Worm (Caenorhabditis elegans) whole organism, young adult: ENCODE measurements around the gene aars-1.
A peak's percentile ranks its signal among the peaks of the same experiment; 100 is the strongest.
"Not testable (repeated sequence)": the region's sequence is repeated elsewhere in the genome, so short reads cannot be mapped to it uniquely, and the experiment has no call there.

ENCODE experiments used
- B0019.2 ChIP-seq: fragments of 200-800 bp; sonication (Bioruptor generic); conservative IDR thresholded peaks from 2 replicates; pipeline ENCODE4 v1.3.6; 2022; ENCODE audit warnings: missing genetic modification reagents, missing genetic modification characterization, missing compliant biosample characterization
- C06A6.2 ChIP-seq: fragments of 200-800 bp; sonication (Bioruptor generic); conservative IDR thresholded peaks from 2 replicates; pipeline ENCODE4 v1.3.6; 2022; ENCODE audit warnings: missing genetic modification characterization, missing compliant biosample characterization
- D2030.7 ChIP-seq: fragments of 200-800 bp; sonication (Bioruptor generic); IDR thresholded peaks from 2 replicates; pipeline ENCODE4 v1.3.6; 2022; ENCODE audit warnings: missing genetic modification reagents, missing genetic modification characterization, missing compliant biosample characterization
- F22D6.2 ChIP-seq: sonication (generic microtip); optimal IDR thresholded peaks from 2 replicates; lab custom pipeline; 2016; ENCODE audit warnings: mild to moderate bottlenecking, missing genetic modification characterization, missing compliant biosample characterization
- F37B4.10 ChIP-seq: fragments of 200-800 bp; sonication (Bioruptor generic); IDR thresholded peaks from 2 replicates; pipeline ENCODE4 v1.3.6; 2022; ENCODE audit warnings: missing genetic modification characterization, missing compliant biosample characterization
- F52B5.7 ChIP-seq: sonication (generic microtip); optimal IDR thresholded peaks from 2 replicates; lab custom pipeline; 2016; ENCODE audit warnings: mild to moderate bottlenecking, missing genetic modification characterization, missing compliant biosample characterization
- F57C9.4 ChIP-seq: sonication (generic microtip); optimal IDR thresholded peaks from 2 replicates; lab custom pipeline; 2017; ENCODE audit warnings: mild to moderate bottlenecking, missing genetic modification characterization, missing compliant biosample characterization
- K11D2.4 ChIP-seq: fragments of 200-800 bp; sonication (Bioruptor generic); IDR thresholded peaks from 2 replicates; pipeline ENCODE4 v1.3.6; 2022; ENCODE audit warnings: missing genetic modification reagents, missing genetic modification characterization, missing compliant biosample characterization
- T07F8.4 ChIP-seq: sonication (generic microtip); optimal IDR thresholded peaks from 2 replicates; lab custom pipeline; 2016; ENCODE audit warnings: mild to moderate bottlenecking, missing genetic modification characterization, moderate library complexity, missing compliant biosample characterization
- Y53G8AR.9 ChIP-seq: fragments of 200-800 bp; sonication (Bioruptor generic); conservative IDR thresholded peaks from 2 replicates; pipeline ENCODE4 v1.3.6; 2022; ENCODE audit warnings: missing genetic modification reagents, missing genetic modification characterization, missing compliant biosample characterization
- Y56A3A.18 ChIP-seq: fragments of 200-800 bp; sonication (Bioruptor generic); IDR thresholded peaks from 2 replicates; pipeline ENCODE4 v1.3.6; 2022; ENCODE audit warnings: missing genetic modification reagents, missing genetic modification characterization, missing compliant biosample characterization
- Y67H2A.10 ChIP-seq: fragments of 200-800 bp; sonication (Bioruptor generic); conservative IDR thresholded peaks from 2 replicates; pipeline ENCODE4 v1.3.6; 2022; ENCODE audit warnings: missing genetic modification reagents, missing genetic modification characterization, missing compliant biosample characterization
- Y79H2A.3 ChIP-seq: fragments of 200-800 bp; sonication (Bioruptor generic); conservative IDR thresholded peaks from 2 replicates; pipeline ENCODE4 v1.3.6; 2022; ENCODE audit warnings: missing genetic modification reagents, missing genetic modification characterization, missing compliant biosample characterization
- ZK185.1 ChIP-seq: sonication (generic microtip); optimal IDR thresholded peaks from 2 replicates; lab custom pipeline; 2016; ENCODE audit warnings: mild to moderate bottlenecking, missing genetic modification characterization, missing compliant biosample characterization; ENCODE audit not compliant: poor library complexity, severe bottlenecking
- atf-7 ChIP-seq: sonication (generic microtip); optimal IDR thresholded peaks from 2 replicates; lab custom pipeline; 2017; ENCODE audit warnings: mild to moderate bottlenecking, missing genetic modification characterization, missing compliant biosample characterization
- athp-1 ChIP-seq: sonication (generic microtip); optimal IDR thresholded peaks from 2 replicates; lab custom pipeline; 2017; ENCODE audit warnings: mild to moderate bottlenecking, missing genetic modification characterization, missing compliant biosample characterization
- attf-3 ChIP-seq: fragments of 200-800 bp; sonication (Bioruptor generic); conservative IDR thresholded peaks from 2 replicates; pipeline ENCODE4 v1.3.6; 2022; ENCODE audit warnings: missing genetic modification reagents, missing genetic modification characterization, missing compliant biosample characterization
- attf-5 ChIP-seq: fragments of 200-800 bp; sonication (Bioruptor generic); optimal IDR thresholded peaks from 2 replicates; lab custom pipeline; 2018; ENCODE audit warnings: mild to moderate bottlenecking, missing genetic modification characterization, missing compliant biosample characterization
- attf-6 ChIP-seq: fragments of 200-800 bp; sonication (Bioruptor generic); IDR thresholded peaks from 2 replicates; pipeline ENCODE4 v1.3.6; 2022; ENCODE audit warnings: missing genetic modification reagents, missing genetic modification characterization, missing compliant biosample characterization
- bed-2 ChIP-seq: fragments of 200-800 bp; sonication (Bioruptor generic); IDR thresholded peaks from 2 replicates; pipeline ENCODE4 v1.3.6; 2022; ENCODE audit warnings: missing genetic modification reagents, missing genetic modification characterization, missing compliant biosample characterization
- ccch-3 ChIP-seq: fragments of 200-800 bp; sonication (Bioruptor generic); optimal IDR thresholded peaks from 2 replicates; lab custom pipeline; 2018; ENCODE audit warnings: mild to moderate bottlenecking, missing genetic modification characterization, missing compliant biosample characterization
- ceh-40 ChIP-seq: fragments of 200-800 bp; sonication (Bioruptor generic); IDR thresholded peaks from 2 replicates; pipeline ENCODE4 v1.3.6; 2022; ENCODE audit warnings: missing genetic modification characterization, missing compliant biosample characterization
- ceh-79 ChIP-seq: sonication (generic microtip); optimal IDR thresholded peaks from 2 replicates; lab custom pipeline; 2017; ENCODE audit warnings: mild to moderate bottlenecking, missing genetic modification characterization, missing compliant biosample characterization
- ceh-91 ChIP-seq: fragments of 200-800 bp; sonication (Bioruptor generic); IDR thresholded peaks from 2 replicates; pipeline ENCODE4 v1.3.6; 2022; ENCODE audit warnings: missing genetic modification reagents, missing genetic modification characterization, missing compliant biosample characterization
- dox-1 ChIP-seq: fragments of 200-800 bp; sonication (Bioruptor generic); IDR thresholded peaks from 2 replicates; pipeline ENCODE4 v1.3.6; 2022; ENCODE audit warnings: missing genetic modification reagents, missing genetic modification characterization, missing compliant biosample characterization
- dpl-1 ChIP-seq: fragments of 150-350 bp; optimal IDR thresholded peaks from 2 replicates; lab custom pipeline; 2014; ENCODE audit warnings: missing biosample characterization, missing genetic modification reagents, missing genetic modification characterization
- efl-1 ChIP-seq: fragments of 150-350 bp; optimal IDR thresholded peaks from 2 replicates; lab custom pipeline; 2014; ENCODE audit warnings: missing biosample characterization, missing genetic modification reagents, missing genetic modification characterization
- egl-44 ChIP-seq: fragments of 200-800 bp; sonication (Bioruptor generic); IDR thresholded peaks from 2 replicates; pipeline ENCODE4 v1.3.6; 2022; ENCODE audit warnings: missing genetic modification reagents, missing genetic modification characterization, missing compliant biosample characterization
- gei-17 ChIP-seq: fragments of 200-800 bp; sonication (Bioruptor generic); optimal IDR thresholded peaks from 2 replicates; lab custom pipeline; 2018; ENCODE audit warnings: mild to moderate bottlenecking, missing genetic modification characterization, missing compliant biosample characterization
- hlh-12 ChIP-seq: sonication (generic microtip); optimal IDR thresholded peaks from 2 replicates; lab custom pipeline; 2016; ENCODE audit warnings: missing genetic modification characterization, missing compliant biosample characterization
- hlh-26 ChIP-seq: fragments of 200-800 bp; sonication (Bioruptor generic); conservative IDR thresholded peaks from 2 replicates; pipeline ENCODE4 v1.3.6; 2022; ENCODE audit warnings: missing genetic modification reagents, missing genetic modification characterization, missing compliant biosample characterization
- lag-1 ChIP-seq: fragments of 200-800 bp; sonication (Bioruptor generic); IDR thresholded peaks from 2 replicates; pipeline ENCODE4 v1.3.6; 2022; ENCODE audit warnings: missing genetic modification reagents, missing genetic modification characterization, missing compliant biosample characterization
- lin-26 ChIP-seq: fragments of 200-800 bp; sonication (Bioruptor generic); IDR thresholded peaks from 2 replicates; pipeline ENCODE4 v1.3.6; 2022; ENCODE audit warnings: missing genetic modification reagents, missing genetic modification characterization, missing compliant biosample characterization
- lin-35 ChIP-seq, 3 experiments: fragments of 150-350 bp in 2 of 3; sonication (generic microtip) in 1 of 3; optimal IDR thresholded peaks; 2 replicates each; lab custom pipeline; 2014 to 2018; ENCODE audit warnings: missing biosample characterization in 3 of 3, missing genetic modification characterization in 3 of 3, missing genetic modification reagents in 3 of 3
- madf-8 ChIP-seq: fragments of 200-800 bp; sonication (Bioruptor generic); conservative IDR thresholded peaks from 2 replicates; pipeline ENCODE4 v1.3.6; 2022; ENCODE audit warnings: missing genetic modification reagents, missing genetic modification characterization, missing compliant biosample characterization
- mcd-1 ChIP-seq: fragments of 200-800 bp; sonication (Bioruptor generic); IDR thresholded peaks from 2 replicates; pipeline ENCODE4 v1.3.6; 2022; ENCODE audit warnings: missing genetic modification reagents, missing genetic modification characterization, missing compliant biosample characterization
- mel-28 ChIP-seq: sonication (generic microtip); optimal IDR thresholded peaks from 2 replicates; lab custom pipeline; 2016; ENCODE audit warnings: borderline replicate concordance, mild to moderate bottlenecking, missing genetic modification characterization, missing compliant biosample characterization
- nfya-1 ChIP-seq: sonication (generic microtip); optimal IDR thresholded peaks from 2 replicates; lab custom pipeline; 2017; ENCODE audit warnings: antibody characterized with exemption, missing compliant biosample characterization, missing genetic modification characterization, borderline replicate concordance; ENCODE audit not compliant: insufficient read depth
- nfya-2 ChIP-seq: fragments of 200-800 bp; sonication (Bioruptor generic); IDR thresholded peaks from 2 replicates; pipeline ENCODE4 v1.3.6; 2022; ENCODE audit warnings: missing genetic modification reagents, missing genetic modification characterization, missing compliant biosample characterization
- nfyb-1 ChIP-seq: fragments of 200-800 bp; sonication (Bioruptor generic); IDR thresholded peaks from 2 replicates; pipeline ENCODE4 v1.3.6; 2022; ENCODE audit warnings: missing genetic modification reagents, missing genetic modification characterization, missing compliant biosample characterization
- nhr-120 ChIP-seq: fragments of 200-800 bp; sonication (Bioruptor generic); IDR thresholded peaks from 2 replicates; pipeline ENCODE4 v1.3.6; 2022; ENCODE audit warnings: missing genetic modification characterization, missing compliant biosample characterization
- nhr-179 ChIP-seq: sonication (generic microtip); optimal IDR thresholded peaks from 2 replicates; lab custom pipeline; 2016; ENCODE audit warnings: mild to moderate bottlenecking, missing genetic modification characterization, missing compliant biosample characterization
- nhr-90 ChIP-seq: sonication (generic microtip); optimal IDR thresholded peaks from 2 replicates; lab custom pipeline; 2016; ENCODE audit warnings: missing genotype, mild to moderate bottlenecking, missing genetic modification characterization, missing compliant biosample characterization
- rcor-1 ChIP-seq: fragments of 200-800 bp; sonication (Bioruptor generic); IDR thresholded peaks from 2 replicates; pipeline ENCODE4 v1.3.6; 2022; ENCODE audit warnings: missing genetic modification reagents, missing genetic modification characterization, missing compliant biosample characterization
- somi-1 ChIP-seq: fragments of 200-800 bp; sonication (Bioruptor generic); optimal IDR thresholded peaks from 2 replicates; lab custom pipeline; 2018; ENCODE audit warnings: mild to moderate bottlenecking, missing genetic modification characterization, missing compliant biosample characterization
- ztf-18 ChIP-seq: sonication (generic microtip); optimal IDR thresholded peaks from 2 replicates; lab custom pipeline; 2016; ENCODE audit warnings: missing genotype, mild to moderate bottlenecking, missing genetic modification characterization, missing compliant biosample characterization
- ztf-22 ChIP-seq: fragments of 200-800 bp; sonication (Bioruptor generic); optimal IDR thresholded peaks from 2 replicates; lab custom pipeline; 2018; ENCODE audit warnings: mild to moderate bottlenecking, missing genetic modification characterization, moderate library complexity, missing compliant biosample characterization
- ztf-26 ChIP-seq: sonication (generic microtip); optimal IDR thresholded peaks from 2 replicates; lab custom pipeline; 2017; ENCODE audit warnings: missing genetic modification characterization, missing compliant biosample characterization

aars-1 gene

DNA sequence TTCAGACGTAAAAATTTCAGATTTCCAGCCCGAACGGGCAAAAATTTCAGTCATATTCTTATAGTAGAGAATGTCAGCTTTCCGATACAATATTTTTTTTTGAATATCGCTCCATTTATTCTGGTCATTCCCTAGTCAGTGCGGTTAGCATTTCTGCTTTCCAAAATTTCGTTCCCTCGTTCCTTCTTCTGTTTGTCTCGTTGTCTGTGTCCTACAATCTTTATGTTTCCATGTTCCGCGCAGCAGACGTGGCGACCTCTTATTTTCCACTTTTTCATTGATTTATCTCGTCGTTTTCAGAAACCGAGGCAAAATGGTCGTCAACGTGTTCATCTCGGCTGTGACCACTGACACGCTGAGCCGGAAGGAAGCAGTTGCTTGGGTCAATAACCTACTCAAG is 21.9 kb downstream of the aars-1 start, which contains the start of gene ebp-2:
Gene ebp-2 (plus strand): TSS at position 301 of the 400 bp plus-strand sequence.
- TF ChIP-seq bed-2 (GFP tag; lab: Robert Waterston, UW); Y79H2A.3 (GFP tag; lab: Robert Waterston, UW); ceh-79 (tag; lab: Kevin White, UChicago): not testable (repeated sequence)

DNA sequence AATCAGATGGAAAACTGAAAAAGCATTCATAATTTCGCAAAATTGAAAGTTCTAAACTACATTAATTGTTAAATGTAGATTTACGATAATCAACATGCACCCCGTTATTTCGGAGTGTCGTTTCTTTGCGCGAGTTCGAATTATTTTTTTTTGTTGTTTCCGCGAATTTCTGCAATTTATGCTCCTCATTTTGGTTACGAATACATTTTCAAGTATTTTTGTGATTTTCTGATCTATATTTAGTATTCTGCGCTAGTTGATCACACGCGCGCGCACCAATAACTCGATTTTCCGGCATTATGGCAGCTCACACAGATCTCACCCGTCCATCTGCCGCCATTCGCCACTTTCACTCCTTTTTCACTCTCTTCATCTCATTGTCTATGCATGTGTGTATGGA is 24.0 kb downstream of the aars-1 start, which contains the start of gene VW02B12L.2:
Gene VW02B12L.2 (minus strand): TSS at position 65 of the 400 bp plus-strand sequence.
- TF ChIP-seq lin-26: no peak
- TF ChIP-seq F22D6.2 (tag; lab: Kevin White, UChicago): no peak
- no peak for TF ChIP-seq athp-1 (tag; lab: Kevin White, UChicago)
- no peak for TF ChIP-seq rcor-1 (GFP tag; lab: Robert Waterston, UW)
- no peak; the same call in 1 of the 2 replicates for TF ChIP-seq madf-8 (GFP tag; lab: Robert Waterston, UW)
- no peak for TF ChIP-seq ZK185.1
- TF ChIP-seq hlh-26: no peak
- no peak for TF ChIP-seq Y56A3A.18
- TF ChIP-seq ceh-40 (GFP tag; lab: Robert Waterston, UW): no peak
- no peak for TF ChIP-seq ccch-3
- no peak for TF ChIP-seq nfya-1 (tag; lab: Kevin White, UChicago)
- no peak for TF ChIP-seq nhr-179 (tag; lab: Kevin White, UChicago)
- no peak for TF ChIP-seq attf-6 (GFP tag; lab: Robert Waterston, UW)
- TF ChIP-seq nfyb-1 (GFP tag; lab: Robert Waterston, UW): no peak
- TF ChIP-seq nhr-120: no peak
- no peak for TF ChIP-seq hlh-12
- no peak for TF ChIP-seq K11D2.4 (GFP tag; lab: Robert Waterston, UW)
- TF ChIP-seq ceh-91 (GFP tag; lab: Robert Waterston, UW): peak; percentile 16; the same call in 1 of the 2 replicates
- no peak for TF ChIP-seq F52B5.7 (tag; lab: Kevin White, UChicago)
- no peak for TF ChIP-seq F57C9.4
- peak; percentile 73 for TF ChIP-seq efl-1 (GFP tag; lab: Kevin White, UChicago)
- TF ChIP-seq Y67H2A.10 (GFP tag; lab: Robert Waterston, UW): no peak
- TF ChIP-seq nhr-90 (tag; lab: Kevin White, UChicago): no peak
- TF ChIP-seq ztf-26 (tag; lab: Kevin White, UChicago): no peak
- no peak for TF ChIP-seq egl-44 (GFP tag; lab: Robert Waterston, UW)
- TF ChIP-seq attf-3 (GFP tag; lab: Robert Waterston, UW): peak; percentile 89
- no peak for TF ChIP-seq atf-7 (tag; lab: Kevin White, UChicago)
- TF ChIP-seq lin-35 (GFP tag; optimal IDR thresholded peaks at IDR 0.05; lab: Kevin White, UChicago): peak in 1 of 3 experiments; percentile 36
- TF ChIP-seq lag-1 (GFP tag; lab: Robert Waterston, UW): no peak
- TF ChIP-seq dpl-1 (GFP tag; lab: Kevin White, UChicago): peak; percentile 38
- no peak for TF ChIP-seq ztf-22 (GFP tag; lab: Kevin White, UChicago)
- TF ChIP-seq C06A6.2 (GFP tag; lab: Robert Waterston, UW): no peak
- TF ChIP-seq B0019.2 (GFP tag; lab: Robert Waterston, UW): no peak
- TF ChIP-seq ztf-18: no peak
- no peak for TF ChIP-seq ceh-79 (tag; lab: Kevin White, UChicago)
- TF ChIP-seq F37B4.10 (GFP tag; lab: Robert Waterston, UW): no peak
- no peak for TF ChIP-seq Y53G8AR.9
- TF ChIP-seq D2030.7 (GFP tag; lab: Robert Waterston, UW): no peak
- TF ChIP-seq dox-1 (GFP tag; lab: Robert Waterston, UW): no peak
- TF ChIP-seq T07F8.4 (tag; lab: Kevin White, UChicago): no peak
- TF ChIP-seq mel-28: no peak
- TF ChIP-seq somi-1: no peak
- peak; percentile 21 for TF ChIP-seq attf-5 (GFP tag; lab: Kevin White, UChicago)
- no peak for TF ChIP-seq gei-17 (GFP tag; lab: Kevin White, UChicago)
- TF ChIP-seq mcd-1 (GFP tag; lab: Robert Waterston, UW): no peak
- TF ChIP-seq nfya-2 (GFP tag; lab: Robert Waterston, UW): no peak
